Worm (Caenorhabditis elegans): ENCODE data around the gene semo-1.

DNA sequence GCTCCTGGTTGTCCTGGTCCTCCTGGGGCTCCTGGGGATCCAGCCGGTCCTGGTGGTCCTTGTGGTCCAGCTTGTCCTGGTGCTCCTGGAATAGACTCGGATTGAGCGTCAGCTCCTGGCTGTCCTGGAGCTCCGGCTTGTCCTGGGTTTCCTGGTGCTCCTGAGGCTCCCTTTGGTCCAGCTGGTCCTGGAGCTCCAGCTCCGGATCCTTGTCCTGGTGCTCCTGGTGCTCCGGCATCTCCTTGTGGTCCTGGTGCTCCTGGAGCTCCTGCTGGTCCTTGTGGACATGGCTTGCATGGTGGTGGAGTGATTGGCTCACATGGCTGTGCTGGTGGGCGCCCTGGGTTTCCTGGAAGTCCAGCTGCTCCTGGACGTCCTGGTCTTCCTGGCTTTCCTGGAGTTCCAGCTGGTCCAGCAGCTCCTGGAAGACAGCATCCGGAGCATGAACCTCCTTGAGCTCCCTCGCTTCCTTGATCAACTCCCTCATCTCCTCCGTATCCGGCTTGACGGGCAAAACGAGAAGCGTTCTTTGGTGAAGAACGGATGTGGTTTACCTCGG is 47.6 kb downstream of the semo-1 start:
- TF ChIP-seq hnd-1 (tag; optimal IDR thresholded peaks at IDR 0.05) (no peak), ets-7 (tag; optimal IDR thresholded peaks at IDR 0.05) (no peak), F13C5.2 (tag; optimal IDR thresholded peaks at IDR 0.05) (no peak), tra-4 (tag; optimal IDR thresholded peaks at IDR 0.05) (no peak)
